Worm (Caenorhabditis elegans): Measurements from ENCODE around the gene latd-1.
A peak's percentile ranks its signal among the peaks of the same experiment; 100 is the strongest.

The latd-1 gene

DNA sequence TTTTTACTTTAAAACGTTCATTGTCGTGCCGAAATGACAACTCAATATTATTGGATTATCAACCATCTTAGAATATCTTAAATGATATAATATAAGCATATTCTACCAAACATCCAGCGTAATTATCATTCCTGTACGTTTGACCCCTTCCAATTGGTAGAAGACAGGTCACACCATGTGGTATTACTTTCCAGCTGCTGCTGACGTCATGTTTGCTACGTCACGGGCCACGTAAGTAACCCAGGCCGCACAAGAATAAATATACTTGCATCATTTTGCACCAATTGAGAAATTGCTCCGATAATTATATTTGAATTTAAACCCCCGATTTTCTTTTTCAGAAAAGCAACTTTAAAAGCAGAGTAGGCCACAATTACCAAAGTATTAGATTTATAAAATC is 18.0 kb upstream of the latd-1 start:
- TF ChIP-seq nhr-27 (tag; optimal IDR thresholded peaks at IDR 0.05), result no peak
- no peak for TF ChIP-seq F10E7.11 (tag; optimal IDR thresholded peaks at IDR 0.05)
- TF ChIP-seq F52B5.7 (tag; optimal IDR thresholded peaks at IDR 0.05), result no peak
- TF ChIP-seq nhr-90 (tag; optimal IDR thresholded peaks at IDR 0.05), result no peak
- no peak for TF ChIP-seq ztf-3 (GFP tag; optimal IDR thresholded peaks at IDR 0.05)
- TF ChIP-seq gei-17 (GFP tag; optimal IDR thresholded peaks at IDR 0.05), result no peak
- TF ChIP-seq ceh-27 (GFP tag; optimal IDR thresholded peaks at IDR 0.05), result no peak
- no peak for TF ChIP-seq nfya-1 (tag; optimal IDR thresholded peaks at IDR 0.05; ENCODE audit: borderline replicate concordance, insufficient read depth)
- TF ChIP-seq tlf-1 (GFP tag; optimal IDR thresholded peaks at IDR 0.05), result no peak

DNA sequence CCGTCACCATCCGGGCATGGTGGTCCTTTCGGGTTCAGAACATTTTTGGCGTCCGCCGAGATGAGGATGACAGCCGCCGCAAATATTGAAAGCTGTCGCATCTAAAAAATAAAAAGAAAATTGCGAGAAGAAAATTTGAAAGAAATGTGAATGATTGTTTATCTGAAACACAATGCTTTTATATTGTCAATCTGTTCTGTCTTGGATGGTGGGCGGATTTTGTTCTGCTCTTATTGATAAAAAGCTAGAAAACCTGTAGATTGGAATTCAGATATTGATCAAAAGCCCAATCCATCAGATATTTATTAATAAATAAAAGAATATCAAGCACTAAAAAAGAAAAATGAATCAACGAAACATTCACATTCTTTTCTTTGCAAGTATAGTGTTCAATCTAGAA is 16.2 kb upstream of the latd-1 start, which contains the start of gene C39D10.7:
TSS of gene C39D10.7 (minus strand) at position 101 of the 400 bp plus-strand sequence.
- TF ChIP-seq K11D2.4 (GFP tag; IDR thresholded peaks at IDR 0.05) (no peak), hmg-1.2 (GFP tag; IDR thresholded peaks at IDR 0.05) (no peak), nfya-2 (GFP tag; IDR thresholded peaks at IDR 0.05) (no peak), hlh-12 (tag; optimal IDR thresholded peaks at IDR 0.05) (no peak), F39B2.1 (GFP tag; IDR thresholded peaks at IDR 0.05) (no peak), lir-1 (GFP tag; conservative IDR thresholded peaks at IDR 0.05) (no peak), ceh-40 (GFP tag; IDR thresholded peaks at IDR 0.05) (no peak), somi-1 (GFP tag; optimal IDR thresholded peaks at IDR 0.05) (no peak), ceh-100 (GFP tag; IDR thresholded peaks at IDR 0.05) (no peak), B0261.1 (tag; optimal IDR thresholded peaks at IDR 0.05) (no peak), nhr-80 (tag; optimal IDR thresholded peaks at IDR 0.05) (no peak)

DNA sequence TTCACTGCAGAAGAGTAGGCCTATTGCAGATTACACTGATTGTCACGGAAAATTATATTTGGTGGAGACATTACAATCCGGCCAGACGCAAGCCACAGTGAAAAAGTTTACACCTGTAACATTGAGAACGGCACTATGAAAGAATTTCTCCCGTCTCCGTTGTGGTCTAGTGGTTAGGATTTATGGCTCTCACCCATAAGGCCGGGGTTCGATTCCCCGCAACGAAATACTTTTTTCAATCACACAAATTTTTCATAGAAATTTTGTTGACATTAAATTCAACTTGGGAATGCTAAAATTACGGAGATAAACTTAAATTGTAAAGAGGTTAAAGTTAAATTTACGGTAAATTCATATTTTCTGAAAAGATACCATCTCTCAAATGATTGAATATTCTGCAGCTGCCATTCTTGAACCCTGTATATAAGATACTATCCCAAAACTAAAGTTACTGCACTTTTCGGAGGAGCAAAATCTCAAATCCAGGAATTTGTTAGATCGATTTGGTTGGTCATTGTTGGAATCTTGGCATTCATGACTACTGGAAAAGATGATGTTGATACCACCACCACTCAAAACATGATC is 8.9 kb upstream of the latd-1 start, which contains the start of gene C39D10.1:
TSS of gene C39D10.1 (plus strand) at position 535 of the 585 bp plus-strand sequence.
- TF ChIP-seq lin-40 (tag; optimal IDR thresholded peaks at IDR 0.05), result peak; percentile 8
- no peak for TF ChIP-seq somi-1 (GFP tag; optimal IDR thresholded peaks at IDR 0.05)
- TF ChIP-seq ztf-3 (GFP tag; optimal IDR thresholded peaks at IDR 0.05), result no peak
- no peak for TF ChIP-seq T26A5.8 (tag; optimal IDR thresholded peaks at IDR 0.05)
- 0 out of 2 replicates have a peak, but pooled peaks have one; percentile 55 for TF ChIP-seq Y56A3A.18 (GFP tag; IDR thresholded peaks at IDR 0.05)
- no peak for TF ChIP-seq xnd-1 (tag; optimal IDR thresholded peaks at IDR 0.05)
- no peak for TF ChIP-seq zim-3 (tag; optimal IDR thresholded peaks at IDR 0.05)
- TF ChIP-seq unc-130 (GFP tag; optimal IDR thresholded peaks at IDR 0.05), result no peak
- no peak for TF ChIP-seq cebp-1 (GFP tag; IDR thresholded peaks at IDR 0.05)
- TF ChIP-seq cebp-1 (tag; optimal IDR thresholded peaks at IDR 0.05), result no peak
- no peak for TF ChIP-seq ceh-91 (GFP tag; IDR thresholded peaks at IDR 0.05)
- peak; percentile 81 for TF ChIP-seq rpc-1 (optimal IDR thresholded peaks at IDR 0.05)
- peak; percentile 92 for TF ChIP-seq rpc-1 (tag; optimal IDR thresholded peaks at IDR 0.05)
- TF ChIP-seq lsy-27 (tag; optimal IDR thresholded peaks at IDR 0.05; ENCODE audit: borderline replicate concordance, insufficient read depth), result no peak
- TF ChIP-seq rcor-1 (GFP tag; IDR thresholded peaks at IDR 0.05), result 0 out of 2 replicates have a peak, but pooled peaks have one; percentile 15
- no peak for TF ChIP-seq ztf-22 (GFP tag; optimal IDR thresholded peaks at IDR 0.05)
- TF ChIP-seq nfyb-1 (GFP tag; IDR thresholded peaks at IDR 0.05), result 0 out of 2 replicates have a peak, but pooled peaks have one; percentile 37
- TF ChIP-seq Y67H2A.10 (GFP tag; conservative IDR thresholded peaks at IDR 0.05), result no peak
- no peak for TF ChIP-seq F37B4.10 (GFP tag; IDR thresholded peaks at IDR 0.05)
- no peak for TF ChIP-seq ccch-3 (GFP tag; optimal IDR thresholded peaks at IDR 0.05)
- no peak for TF ChIP-seq ztf-6 (GFP tag; IDR thresholded peaks at IDR 0.05)
- TF ChIP-seq rec-8 (tag; optimal IDR thresholded peaks at IDR 0.05), result peak; percentile 9 to 13
- no peak for TF ChIP-seq B0019.2 (GFP tag; conservative IDR thresholded peaks at IDR 0.05)
- no peak for TF ChIP-seq ztf-28 (GFP tag; IDR thresholded peaks at IDR 0.05)
- 0 out of 2 replicates have a peak, but pooled peaks have one; percentile 47 for TF ChIP-seq ceh-40 (GFP tag; IDR thresholded peaks at IDR 0.05)
- TF ChIP-seq zfh-2 (GFP tag; conservative IDR thresholded peaks at IDR 0.05), result no peak
- peak; percentile 75 for TF ChIP-seq snpc-4 (GFP tag; optimal IDR thresholded peaks at IDR 0.05)
- peak in 1 of 4 experiments; percentile 67 for TF ChIP-seq snpc-4 (tag; optimal IDR thresholded peaks at IDR 0.05)
- no peak for TF ChIP-seq hlh-26 (GFP tag; conservative IDR thresholded peaks at IDR 0.05)

All from whole organism, young adult.